Worm (Caenorhabditis elegans) whole organism, midembryonic: ENCODE measurements around the gene Y61A9LA.7.
"Not testable (repeated sequence)": the region's sequence is repeated elsewhere in the genome, so short reads cannot be mapped to it uniquely, and the experiment has no call there.

ENCODE experiments used
- T22C8.4 ChIP-seq: fragments of 200-800 bp; sonication (Bioruptor generic); IDR thresholded peaks from 2 replicates; pipeline ENCODE4 v1.3.6; 2022; ENCODE audit warnings: missing genetic modification characterization, missing compliant biosample characterization
- cog-1 ChIP-seq: sonication (generic microtip); optimal IDR thresholded peaks from 2 replicates; lab custom pipeline; 2016; ENCODE audit warnings: missing genetic modification characterization, missing compliant biosample characterization
- flt-1 ChIP-seq: fragments of 200-800 bp; sonication (Bioruptor generic); IDR thresholded peaks from 2 replicates; pipeline ENCODE4 v1.3.6; 2022; ENCODE audit warnings: missing genetic modification characterization, missing compliant biosample characterization
- klf-2 ChIP-seq: fragments of 200-800 bp; sonication (Bioruptor generic); conservative IDR thresholded peaks from 2 replicates; pipeline ENCODE4 v1.3.6; 2022; ENCODE audit warnings: missing genetic modification reagents, missing genetic modification characterization, missing compliant biosample characterization
- med-1 ChIP-seq: sonication (generic microtip); optimal IDR thresholded peaks from 2 replicates; lab custom pipeline; 2017; ENCODE audit warnings: missing genetic modification characterization, mild to moderate bottlenecking, missing compliant biosample characterization, antibody characterized with exemption, missing genetic modification reagents; ENCODE audit not compliant: insufficient read depth
- ref-1 ChIP-seq: fragments of 200-800 bp; sonication (Bioruptor generic); conservative IDR thresholded peaks from 2 replicates; pipeline ENCODE4 v1.3.6; 2022; ENCODE audit warnings: missing genetic modification reagents, missing genetic modification characterization, missing compliant biosample characterization
- tab-1 ChIP-seq: fragments of 200-800 bp; sonication (Bioruptor generic); IDR thresholded peaks from 2 replicates; pipeline ENCODE4 v1.3.6; 2022; ENCODE audit warnings: missing genetic modification characterization, missing compliant biosample characterization
- ztf-23 ChIP-seq: fragments of 200-800 bp; sonication (Bioruptor generic); IDR thresholded peaks from 2 replicates; pipeline ENCODE4 v1.3.6; 2022; ENCODE audit warnings: missing genetic modification reagents, missing genetic modification characterization, missing compliant biosample characterization
- ztf-29 ChIP-seq: fragments of 200-800 bp; sonication (Bioruptor generic); IDR thresholded peaks from 2 replicates; pipeline ENCODE4 v1.3.6; 2022; ENCODE audit warnings: missing genetic modification reagents, missing genetic modification characterization, missing compliant biosample characterization

The Y61A9LA.7 gene

ce11 chrV:4559701-4560100 lies at the start of gene Y61A9LA.7:
Gene Y61A9LA.7, minus strand, starts transcription at chrV:4559801.
- no peak for TF ChIP-seq T22C8.4 (GFP tag; lab: Robert Waterston, UW)
- no peak for TF ChIP-seq tab-1 (GFP tag; lab: Robert Waterston, UW)
- TF ChIP-seq ztf-29 (GFP tag; lab: Robert Waterston, UW): no peak
- no peak for TF ChIP-seq med-1 (GFP tag; lab: Kevin White, UChicago)
- no peak for TF ChIP-seq ref-1 (GFP tag; lab: Robert Waterston, UW)
- no peak for TF ChIP-seq cog-1 (tag; lab: Kevin White, UChicago)
- no peak for TF ChIP-seq ztf-23 (GFP tag; lab: Robert Waterston, UW)
- no peak for TF ChIP-seq flt-1
- no peak for TF ChIP-seq klf-2

ce11 chrV:4606828-4607227 lies 47.2 kb upstream of the Y61A9LA.7 start, which contains the start of gene txt-6:
Gene txt-6, minus strand, starts transcription at chrV:4606928.
- TF ChIP-seq tab-1 (GFP tag; lab: Robert Waterston, UW) (no peak), cog-1 (tag; lab: Kevin White, UChicago) (no peak), med-1 (GFP tag; lab: Kevin White, UChicago) (no peak), T22C8.4 (GFP tag; lab: Robert Waterston, UW) (no peak), ztf-23 (GFP tag; lab: Robert Waterston, UW) (no peak), ztf-29 (GFP tag; lab: Robert Waterston, UW) (no peak), klf-2 (no peak), flt-1 (no peak), ref-1 (GFP tag; lab: Robert Waterston, UW) (no peak)

- TF ChIP-seq klf-2 (no peak), tab-1 (GFP tag; lab: Robert Waterston, UW) (no peak), med-1 (GFP tag; lab: Kevin White, UChicago) (no peak), ref-1 (GFP tag; lab: Robert Waterston, UW) (no peak)
These were observed 39.6 kb upstream of the Y61A9LA.7 start for ce11 chrV:4599225-4599624.

- no peak for TF ChIP-seq ztf-29 (GFP tag; lab: Robert Waterston, UW)
These were observed 38.9 kb upstream of the Y61A9LA.7 start for ce11 chrV:4598489-4598888.

ce11 chrV:4590791-4591190 lies 31.2 kb upstream of the Y61A9LA.7 start:
- TF ChIP-seq ref-1 (GFP tag; lab: Robert Waterston, UW): no peak
- TF ChIP-seq T22C8.4 (GFP tag; lab: Robert Waterston, UW): no peak
- TF ChIP-seq flt-1: no peak
- no peak for TF ChIP-seq cog-1 (tag; lab: Kevin White, UChicago)
- TF ChIP-seq ztf-23 (GFP tag; lab: Robert Waterston, UW): no peak
- no peak for TF ChIP-seq tab-1 (GFP tag; lab: Robert Waterston, UW)
- TF ChIP-seq klf-2: no peak
- no peak for TF ChIP-seq ztf-29 (GFP tag; lab: Robert Waterston, UW)
- no peak for TF ChIP-seq med-1 (GFP tag; lab: Kevin White, UChicago)

ce11 chrV:4585009-4585408 lies 25.4 kb upstream of the Y61A9LA.7 start, which contains the start of gene Y61A9LA.1:
Gene Y61A9LA.1, plus strand, starts transcription at chrV:4585309.
- no peak for TF ChIP-seq flt-1
- no peak for TF ChIP-seq ref-1 (GFP tag; lab: Robert Waterston, UW)
- no peak for TF ChIP-seq ztf-23 (GFP tag; lab: Robert Waterston, UW)
- TF ChIP-seq cog-1 (tag; lab: Kevin White, UChicago): no peak
- TF ChIP-seq T22C8.4 (GFP tag; lab: Robert Waterston, UW): no peak
- no peak for TF ChIP-seq med-1 (GFP tag; lab: Kevin White, UChicago)
- no peak for TF ChIP-seq klf-2
- TF ChIP-seq ztf-29 (GFP tag; lab: Robert Waterston, UW): no peak
- no peak for TF ChIP-seq tab-1 (GFP tag; lab: Robert Waterston, UW)

- TF ChIP-seq ztf-23 (GFP tag; lab: Robert Waterston, UW) (no peak), flt-1 (no peak), klf-2 (no peak), ref-1 (GFP tag; lab: Robert Waterston, UW) (no peak), ztf-29 (GFP tag; lab: Robert Waterston, UW) (no peak), med-1 (GFP tag; lab: Kevin White, UChicago) (no peak), cog-1 (tag; lab: Kevin White, UChicago) (no peak), tab-1 (GFP tag; lab: Robert Waterston, UW) (no peak), T22C8.4 (GFP tag; lab: Robert Waterston, UW) (no peak)
These were observed 21.0 kb upstream of the Y61A9LA.7 start for ce11 chrV:4580594-4580993.

ce11 chrV:4575458-4575857 lies 15.9 kb upstream of the Y61A9LA.7 start:
- TF ChIP-seq ztf-23 (GFP tag; lab: Robert Waterston, UW) (no peak), cog-1 (tag; lab: Kevin White, UChicago) (no peak), flt-1 (no peak), ref-1 (GFP tag; lab: Robert Waterston, UW) (no peak), tab-1 (GFP tag; lab: Robert Waterston, UW) (no peak), med-1 (GFP tag; lab: Kevin White, UChicago) (no peak), ztf-29 (GFP tag; lab: Robert Waterston, UW) (no peak), T22C8.4 (GFP tag; lab: Robert Waterston, UW) (no peak)

- TF ChIP-seq ref-1 (GFP tag; lab: Robert Waterston, UW); flt-1; ztf-29 (GFP tag; lab: Robert Waterston, UW): not testable (repeated sequence)
These were observed 14.2 kb upstream of the Y61A9LA.7 start, which contains the start of gene hpo-39 for ce11 chrV:4573824-4574223. Gene hpo-39, minus strand, starts transcription at chrV:4573924.

ce11 chrV:4571997-4572396 lies 12.4 kb upstream of the Y61A9LA.7 start:
- TF ChIP-seq tab-1 (GFP tag; lab: Robert Waterston, UW): no peak
- no peak for TF ChIP-seq flt-1
- no peak for TF ChIP-seq klf-2
- no peak for TF ChIP-seq T22C8.4 (GFP tag; lab: Robert Waterston, UW)
- TF ChIP-seq ztf-29 (GFP tag; lab: Robert Waterston, UW): no peak
- TF ChIP-seq ztf-23 (GFP tag; lab: Robert Waterston, UW): no peak
